Worm (Caenorhabditis elegans): ENCODE data around the gene Y43B11AR.3.
A peak's percentile ranks its signal among the peaks of the same experiment; 100 is the strongest.

Y43B11AR.3 gene

DNA sequence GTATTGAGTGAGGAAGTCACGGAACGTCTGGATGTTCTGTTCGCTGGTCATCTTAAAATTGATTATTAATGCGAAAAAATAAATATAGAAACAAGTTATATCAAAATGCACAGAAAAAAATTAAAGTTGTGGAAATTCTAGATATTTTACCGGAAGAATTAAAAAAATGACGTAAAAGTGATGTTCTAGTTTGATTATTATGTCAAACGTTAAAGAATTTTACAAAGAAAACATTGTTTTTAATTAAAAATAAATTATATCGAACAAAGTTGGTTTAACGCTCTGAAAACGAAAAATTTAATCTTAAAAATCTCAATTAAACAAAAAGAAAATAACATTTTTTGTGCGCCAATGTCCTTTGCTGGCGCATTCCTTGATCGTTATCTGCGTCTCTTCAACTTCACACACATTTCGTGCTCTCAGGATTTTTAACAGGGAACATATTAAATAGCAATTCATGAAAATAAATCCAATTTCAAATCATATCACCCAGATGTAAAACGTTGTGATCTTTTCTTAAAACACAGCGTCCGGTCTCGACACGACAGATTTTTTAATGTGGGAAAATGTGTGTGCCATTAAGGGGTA lies 38.9 kb downstream of the Y43B11AR.3 start, which contains the start of gene tin-9.1 (continued):
- TF ChIP-seq isw-1 (GFP tag; IDR thresholded peaks at IDR 0.05) (peak; percentile 70), rnt-1 (tag; optimal IDR thresholded peaks at IDR 0.05) (peak; percentile 83), lin-39 (tag; optimal IDR thresholded peaks at IDR 0.05) (peak; percentile 76), pqm-1 (tag; optimal IDR thresholded peaks at IDR 0.05) (no peak), ces-1 (GFP tag; optimal IDR thresholded peaks at IDR 0.05) (no peak), nhr-85 (tag) (peak; percentile 84), unc-62 (GFP tag; optimal IDR thresholded peaks at IDR 0.05) (no peak), C16A3.4 (tag; optimal IDR thresholded peaks at IDR 0.05) (peak; percentile 78), ztf-11 (tag; optimal IDR thresholded peaks at IDR 0.05) (peak in 1 of 2 experiments; percentile 69), mep-1 (tag; optimal IDR thresholded peaks at IDR 0.05) (peak; percentile 95), elt-2 (tag; optimal IDR thresholded peaks at IDR 0.05) (peak; percentile 30), xbp-1 (tag; optimal IDR thresholded peaks at IDR 0.05) (peak; percentile 84), mdl-1 (tag; optimal IDR thresholded peaks at IDR 0.05) (peak in 1 of 2 experiments; percentile 72), nhr-19 (GFP tag; conservative IDR thresholded peaks at IDR 0.05) (peak; percentile 91), nhr-28 (tag; optimal IDR thresholded peaks at IDR 0.05) (no peak), nhr-77 (tag; optimal IDR thresholded peaks at IDR 0.05) (peak; percentile 64), sptf-1 (tag; optimal IDR thresholded peaks at IDR 0.05) (no peak), ceh-82 (tag; optimal IDR thresholded peaks at IDR 0.05) (peak; percentile 75 to 87 (median 77)), fos-1 (tag; optimal IDR thresholded peaks at IDR 0.05) (peak; percentile 68), ama-1 (optimal IDR thresholded peaks at IDR 0.05) (peak; percentile 16), hlh-17 (GFP tag; optimal IDR thresholded peaks at IDR 0.05; ENCODE audit: borderline replicate concordance) (no peak), ceh-88 (GFP tag; IDR thresholded peaks at IDR 0.05) (peak; percentile 75), snpc-4 (tag; optimal IDR thresholded peaks at IDR 0.05) (peak; percentile 80), dsc-1 (tag; optimal IDR thresholded peaks at IDR 0.05) (peak; percentile 85), fkh-8 (tag; optimal IDR thresholded peaks at IDR 0.05) (peak; percentile 69), lin-15B (tag; optimal IDR thresholded peaks at IDR 0.05) (peak; percentile 58), fkh-4 (tag; optimal IDR thresholded peaks at IDR 0.05; ENCODE audit: borderline replicate concordance) (peak; percentile 28), efl-3 (GFP tag; optimal IDR thresholded peaks at IDR 0.05) (no peak), F16B12.6 (tag; optimal IDR thresholded peaks at IDR 0.05) (peak; percentile 39), aly-2 (tag; optimal IDR thresholded peaks at IDR 0.05) (peak; percentile 60), dpl-1 (GFP tag; optimal IDR thresholded peaks at IDR 0.05) (peak; percentile 68 to 83 (median 81)), nhr-12 (tag; optimal IDR thresholded peaks at IDR 0.05) (no peak), zag-1 (tag; optimal IDR thresholded peaks at IDR 0.05) (no peak), unc-30 (tag; optimal IDR thresholded peaks at IDR 0.05) (no peak), aha-1 (tag; optimal IDR thresholded peaks at IDR 0.05) (no peak), nhr-11 (tag; optimal IDR thresholded peaks at IDR 0.05) (peak; percentile 43), lin-35 (GFP tag; optimal IDR thresholded peaks at IDR 0.05) (peak; percentile 84), nhr-90 (tag; optimal IDR thresholded peaks at IDR 0.05; ENCODE audit: poor library complexity) (peak; percentile 74), tbx-2 (tag; optimal IDR thresholded peaks at IDR 0.05) (peak; percentile 84), nhr-237 (tag; optimal IDR thresholded peaks at IDR 0.05) (peak; percentile 36), nhr-20 (tag; optimal IDR thresholded peaks at IDR 0.05) (peak; percentile 91), sup-37 (GFP tag; optimal IDR thresholded peaks at IDR 0.05) (no peak), nhr-84 (tag; optimal IDR thresholded peaks at IDR 0.05) (no peak)

DNA sequence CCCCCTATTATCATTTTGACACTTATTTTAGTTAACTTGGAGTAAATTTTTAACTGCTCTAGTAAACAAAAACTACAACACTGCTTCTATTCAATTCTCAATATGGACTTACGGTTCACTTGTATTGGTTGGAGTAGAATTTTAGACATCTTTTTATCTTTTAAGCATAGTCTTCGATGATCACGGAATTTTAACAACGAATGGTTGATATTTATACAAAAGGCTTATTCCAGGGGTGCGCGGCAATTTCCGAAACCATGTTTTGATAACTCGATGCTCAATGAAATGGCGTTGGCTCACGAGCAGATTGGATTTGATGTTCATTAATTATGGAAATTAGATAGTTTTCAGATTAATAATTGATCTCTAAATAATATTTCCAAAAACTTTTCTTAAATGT lies 40.1 kb downstream of the Y43B11AR.3 start:
- TF ChIP-seq nhr-11 (tag; optimal IDR thresholded peaks at IDR 0.05), result no peak
- no peak for TF ChIP-seq sptf-1 (tag; optimal IDR thresholded peaks at IDR 0.05)
- no peak for TF ChIP-seq ceh-90 (tag; optimal IDR thresholded peaks at IDR 0.05)
- no peak for TF ChIP-seq pag-3 (tag; optimal IDR thresholded peaks at IDR 0.05; ENCODE audit: borderline replicate concordance, insufficient read depth)
- TF ChIP-seq nhr-85 (tag), result no peak
- TF ChIP-seq dpl-1 (GFP tag; optimal IDR thresholded peaks at IDR 0.05), result no peak
- TF ChIP-seq hpl-2 (GFP tag; optimal IDR thresholded peaks at IDR 0.05), result no peak

Data from whole organism, L1 larva.